Worm (Caenorhabditis elegans): ENCODE measurements around the gene K07C11.7.

DNA sequence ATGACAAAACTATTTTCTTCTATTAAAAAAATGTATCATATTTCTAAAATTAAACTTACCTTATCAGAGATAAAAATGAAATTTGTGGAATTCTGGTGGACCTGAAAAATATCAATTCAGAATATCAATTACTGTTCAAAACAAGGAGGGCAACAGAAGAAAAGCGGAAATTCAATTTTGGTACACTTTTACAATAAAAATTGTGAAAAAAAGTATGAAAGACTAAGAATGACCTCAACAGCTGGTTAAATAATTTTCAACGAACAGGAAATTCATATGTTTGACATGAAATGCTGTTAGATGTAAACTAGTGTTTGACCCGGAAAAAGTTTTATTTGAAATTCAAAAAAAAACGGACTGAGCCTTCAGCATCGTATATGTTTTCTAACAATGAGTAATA lies at the start of gene K07C11.7:
- TF ChIP-seq C34B4.2 (tag; optimal IDR thresholded peaks at IDR 0.05) (no peak), fos-1 (tag; optimal IDR thresholded peaks at IDR 0.05) (no peak), aly-2 (tag; optimal IDR thresholded peaks at IDR 0.05) (no peak), zag-1 (tag; optimal IDR thresholded peaks at IDR 0.05) (no peak), unc-62 (GFP tag; optimal IDR thresholded peaks at IDR 0.05) (no peak)

Data from whole organism, L1 larva.